Fruit fly (Drosophila melanogaster): ENCODE measurements around the gene CG4607.

The CG4607 gene

dm6 chrX:7065835-7066234, 3.4 kb upstream of the CG4607 start, which contains the start of gene CG12541:
Gene CG12541 (minus strand): TSS chrX:7066052.
- no peak for TF ChIP-seq tj (GFP tag; optimal IDR thresholded peaks at IDR 0.05)

dm6 chrX:7066608-7067007, 2.6 kb upstream of the CG4607 start:
- TF ChIP-seq Crg-1 (GFP tag; optimal IDR thresholded peaks at IDR 0.05), result no peak
- TF ChIP-seq CG14711 (tag; optimal IDR thresholded peaks at IDR 0.05), result no peak

- TF ChIP-seq tj (GFP tag; optimal IDR thresholded peaks at IDR 0.05) (peak; percentile 24), kay (GFP tag; ENCODE audit: borderline replicate concordance) (peak; percentile 9), CG12768 (GFP tag; optimal IDR thresholded peaks at IDR 0.05) (no peak), Crg-1 (GFP tag; optimal IDR thresholded peaks at IDR 0.05) (no peak)
These were observed 2.0 kb upstream of the CG4607 start for dm6 chrX:7067248-7067647.

dm6 chrX:7068088-7068487, 1.1 kb upstream of the CG4607 start:
- TF ChIP-seq Hr96 (GFP tag; optimal IDR thresholded peaks at IDR 0.05), result peak; percentile 4
- no peak for TF ChIP-seq bab1 (GFP tag; optimal IDR thresholded peaks at IDR 0.05)
- peak; percentile 6 for TF ChIP-seq Mnt (GFP tag; optimal IDR thresholded peaks at IDR 0.05)
- TF ChIP-seq CG33017 (tag; optimal IDR thresholded peaks at IDR 0.05), result no peak

dm6 chrX:7073234-7073878, 4.1 kb downstream of the CG4607 start:
- TF ChIP-seq cic (GFP tag; optimal IDR thresholded peaks at IDR 0.05) (peak; percentile 52), CG5204 (GFP tag; optimal IDR thresholded peaks at IDR 0.05) (no peak)

dm6 chrX:7074316-7074925, 5.2 kb downstream of the CG4607 start:
- TF ChIP-seq Clk (GFP tag; optimal IDR thresholded peaks at IDR 0.05) (no peak), CG7045 (GFP tag; optimal IDR thresholded peaks at IDR 0.05) (no peak), CG7101 (tag; optimal IDR thresholded peaks at IDR 0.05) (no peak), CG5204 (GFP tag; optimal IDR thresholded peaks at IDR 0.05) (no peak), CG14711 (tag; optimal IDR thresholded peaks at IDR 0.05) (no peak), cic (GFP tag; optimal IDR thresholded peaks at IDR 0.05) (no peak), Crg-1 (GFP tag; optimal IDR thresholded peaks at IDR 0.05) (no peak)

dm6 chrX:7082407-7082806, 13.2 kb downstream of the CG4607 start:
- no peak for TF ChIP-seq ovo (GFP tag; optimal IDR thresholded peaks at IDR 0.05)
- TF ChIP-seq tj (GFP tag; optimal IDR thresholded peaks at IDR 0.05), result no peak
- no peak for TF ChIP-seq Mnt (GFP tag; optimal IDR thresholded peaks at IDR 0.05)
- TF ChIP-seq CG1620 (GFP tag; optimal IDR thresholded peaks at IDR 0.05), result no peak
- no peak for TF ChIP-seq CG7101 (tag; optimal IDR thresholded peaks at IDR 0.05)
- TF ChIP-seq cnc (optimal IDR thresholded peaks at IDR 0.05), result no peak
- no peak for TF ChIP-seq pad (GFP tag; optimal IDR thresholded peaks at IDR 0.05)
- TF ChIP-seq kay (GFP tag; ENCODE audit: borderline replicate concordance), result no peak

dm6 chrX:7086539-7086938, 17.3 kb downstream of the CG4607 start:
- TF ChIP-seq CG5204 (GFP tag; optimal IDR thresholded peaks at IDR 0.05), result peak; percentile 22
- peak; percentile 32 for TF ChIP-seq bab1 (GFP tag; optimal IDR thresholded peaks at IDR 0.05)
- no peak for TF ChIP-seq toe (GFP tag; optimal IDR thresholded peaks at IDR 0.05)
- no peak for TF ChIP-seq ovo (GFP tag; optimal IDR thresholded peaks at IDR 0.05)
- TF ChIP-seq CG33017 (tag; optimal IDR thresholded peaks at IDR 0.05), result peak; percentile 45
- peak; percentile 57 for TF ChIP-seq CG14711 (tag; optimal IDR thresholded peaks at IDR 0.05)

- TF ChIP-seq CG7101 (tag; optimal IDR thresholded peaks at IDR 0.05) (no peak), toe (GFP tag; optimal IDR thresholded peaks at IDR 0.05) (no peak), CG14711 (tag; optimal IDR thresholded peaks at IDR 0.05) (no peak), tj (GFP tag; optimal IDR thresholded peaks at IDR 0.05) (no peak), CG7045 (GFP tag; optimal IDR thresholded peaks at IDR 0.05) (no peak), Clk (GFP tag; optimal IDR thresholded peaks at IDR 0.05) (no peak), cic (GFP tag; optimal IDR thresholded peaks at IDR 0.05) (no peak), bab1 (GFP tag; optimal IDR thresholded peaks at IDR 0.05) (no peak)
These were observed 22.7 kb downstream of the CG4607 start for dm6 chrX:7091909-7092308.

All from whole organism, adult.